Worm (Caenorhabditis elegans): ENCODE results near the gene fipr-17.
A peak's percentile ranks its signal among the peaks of the same experiment; 100 is the strongest.

- TF ChIP-seq tbx-2 (tag; optimal IDR thresholded peaks at IDR 0.05) (peak; percentile 53), lsy-2 (tag; optimal IDR thresholded peaks at IDR 0.05) (peak; percentile 37 to 70), aly-2 (tag; optimal IDR thresholded peaks at IDR 0.05) (no peak)
Measured at ce11 chrIII:11054532-11055265, 47.3 kb upstream of the fipr-17 start.

Measured in whole organism, L1 larva.